Worm (Caenorhabditis elegans): ENCODE measurements around the gene srxa-1.
A peak's percentile ranks its signal among the peaks of the same experiment; 100 is the strongest.

Gene srxa-1

DNA sequence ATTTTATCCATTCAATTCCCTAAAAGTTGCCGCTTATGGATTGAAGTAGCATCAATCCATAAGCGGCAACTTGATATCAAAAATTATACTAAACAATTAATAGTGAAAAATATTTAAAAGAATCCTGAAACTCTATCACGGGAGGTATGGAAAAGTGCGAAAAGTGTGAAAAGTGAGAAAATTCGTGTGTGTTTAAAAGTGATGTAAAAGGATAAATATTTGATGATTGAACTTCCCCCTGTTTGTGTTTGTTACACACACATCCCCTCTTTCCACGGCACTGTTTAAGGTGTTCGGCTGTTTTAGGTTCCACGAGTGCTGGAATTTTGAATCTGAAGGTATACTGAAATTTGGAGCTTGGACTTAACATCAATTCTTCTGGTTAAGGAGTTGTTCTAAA lies 16.1 kb downstream of the srxa-1 start:
- TF ChIP-seq cey-2 (tag; optimal IDR thresholded peaks at IDR 0.05; ENCODE audit: borderline replicate concordance, insufficient read depth) (no peak), pha-4 (GFP tag; IDR thresholded peaks at IDR 0.05) (no peak), pha-4 (tag; optimal IDR thresholded peaks at IDR 0.05) (peak; percentile 57), Y105C5A.15 (GFP tag; IDR thresholded peaks at IDR 0.05) (no peak), spr-3 (GFP tag; optimal IDR thresholded peaks at IDR 0.05) (no peak), F26F4.8 (GFP tag; conservative IDR thresholded peaks at IDR 0.05) (no peak)

DNA sequence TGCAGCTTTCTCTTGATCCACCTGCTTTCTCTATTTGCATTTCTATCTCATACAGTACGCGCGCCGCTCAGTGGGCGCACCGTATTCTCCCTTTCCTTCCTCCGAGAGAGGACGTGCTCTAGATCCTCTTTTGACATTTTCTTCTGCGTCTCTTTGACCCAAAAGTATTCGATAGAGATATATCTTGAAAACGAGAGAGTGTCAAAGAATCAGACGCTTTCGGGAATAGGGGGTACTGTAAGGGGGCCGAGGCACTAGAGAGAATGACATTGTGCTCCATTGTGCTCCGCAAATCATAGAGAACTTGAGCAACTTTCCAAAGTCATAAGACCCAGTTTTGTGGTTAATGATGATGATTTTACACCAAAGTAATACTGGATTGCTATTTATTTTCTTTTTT lies 17.2 kb downstream of the srxa-1 start:
- no peak for TF ChIP-seq egl-43 (GFP tag; IDR thresholded peaks at IDR 0.05)
- no peak for TF ChIP-seq hlh-11 (tag; optimal IDR thresholded peaks at IDR 0.05)
- TF ChIP-seq nhr-28 (tag; optimal IDR thresholded peaks at IDR 0.05) = peak; percentile 6
- no peak for TF ChIP-seq pqm-1 (tag; optimal IDR thresholded peaks at IDR 0.05)
- TF ChIP-seq daf-16 (GFP tag; optimal IDR thresholded peaks at IDR 0.05) = no peak
- TF ChIP-seq daf-16 (tag; optimal IDR thresholded peaks at IDR 0.05) = no peak
- no peak for TF ChIP-seq pha-4 (GFP tag; IDR thresholded peaks at IDR 0.05)
- TF ChIP-seq pha-4 (tag; optimal IDR thresholded peaks at IDR 0.05) = peak; percentile 100
- no peak for TF ChIP-seq nhr-25 (tag; optimal IDR thresholded peaks at IDR 0.05; ENCODE audit: borderline replicate concordance, insufficient read depth)

DNA sequence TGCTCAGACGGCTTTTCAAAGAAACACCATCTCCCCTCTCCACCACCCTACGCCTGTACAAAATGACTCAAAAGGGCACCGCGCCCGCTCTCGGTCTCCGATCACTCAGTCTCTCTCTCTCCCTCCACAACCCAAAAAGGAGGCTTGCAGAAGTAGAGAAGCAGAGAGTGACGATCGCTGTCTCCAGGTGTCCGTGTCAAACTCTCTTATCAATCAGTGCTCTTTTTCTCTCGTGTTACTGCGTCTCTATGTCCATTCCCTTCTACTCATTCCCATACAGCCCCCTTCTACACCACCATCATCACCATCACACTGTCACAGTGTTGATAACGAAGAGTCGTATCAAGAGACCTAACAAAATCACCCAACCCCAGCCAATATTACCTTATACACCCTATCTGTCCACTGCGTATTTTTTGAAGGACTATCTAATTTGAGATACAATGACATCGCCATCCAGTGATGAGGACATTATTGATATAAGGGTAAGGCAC lies 20.8 kb downstream of the srxa-1 start, which contains the start of gene pha-4:
Gene pha-4, plus strand, starts transcription at position 444 of the 494 bp plus-strand sequence.
- no peak for TF ChIP-seq pha-4 (GFP tag; IDR thresholded peaks at IDR 0.05)
- peak; percentile 95 for TF ChIP-seq pha-4 (tag; optimal IDR thresholded peaks at IDR 0.05)
- TF ChIP-seq ZK337.2 (GFP tag; IDR thresholded peaks at IDR 0.05) = no peak
- TF ChIP-seq aha-1 (tag) = peak; percentile 23
- TF ChIP-seq hlh-30 (tag; optimal IDR thresholded peaks at IDR 0.05; ENCODE audit: insufficient read depth) = peak; percentile 54
- TF ChIP-seq tag-97 (GFP tag; IDR thresholded peaks at IDR 0.05) = no peak
- TF ChIP-seq nhr-77 (tag; optimal IDR thresholded peaks at IDR 0.05) = peak; percentile 20
- TF ChIP-seq skn-1 (tag; optimal IDR thresholded peaks at IDR 0.05) = no peak
- no peak for TF ChIP-seq nhr-111 (GFP tag; optimal IDR thresholded peaks at IDR 0.05)
- TF ChIP-seq F26F4.8 (GFP tag; conservative IDR thresholded peaks at IDR 0.05) = no peak
- TF ChIP-seq lin-39 (tag; optimal IDR thresholded peaks at IDR 0.05) = no peak
- TF ChIP-seq lin-29 (GFP tag; IDR thresholded peaks at IDR 0.05) = no peak
- TF ChIP-seq spr-1 (tag; optimal IDR thresholded peaks at IDR 0.05) = no peak
- TF ChIP-seq nhr-6 (tag; optimal IDR thresholded peaks at IDR 0.05) = peak; percentile 65
- no peak for TF ChIP-seq mdl-1 (tag; optimal IDR thresholded peaks at IDR 0.05)
- TF ChIP-seq pqm-1 (tag; optimal IDR thresholded peaks at IDR 0.05) = peak; percentile 59
- no peak for TF ChIP-seq ceh-82 (tag; optimal IDR thresholded peaks at IDR 0.05)
- TF ChIP-seq lin-1 (GFP tag; IDR thresholded peaks at IDR 0.05) = no peak; the same call in 1 of the 2 replicates
- no peak for TF ChIP-seq D1046.2 (GFP tag; IDR thresholded peaks at IDR 0.05)
- TF ChIP-seq dve-1 (tag; optimal IDR thresholded peaks at IDR 0.05; ENCODE audit: insufficient read depth) = peak; percentile 79
- no peak for TF ChIP-seq daf-8 (GFP tag; IDR thresholded peaks at IDR 0.05)
- no peak for TF ChIP-seq zag-1 (tag; optimal IDR thresholded peaks at IDR 0.05)
- no peak for TF ChIP-seq aly-2 (tag; optimal IDR thresholded peaks at IDR 0.05)
- peak; percentile 11; the same call in 1 of the 2 replicates for TF ChIP-seq T26A8.4 (GFP tag; IDR thresholded peaks at IDR 0.05)
- TF ChIP-seq lir-3 (tag; optimal IDR thresholded peaks at IDR 0.05) = no peak
- no peak for TF ChIP-seq ZK546.5 (tag; optimal IDR thresholded peaks at IDR 0.05)
- TF ChIP-seq dmd-6 (GFP tag; IDR thresholded peaks at IDR 0.05) = peak; percentile 64; the same call in 1 of the 2 replicates
- no peak for TF ChIP-seq ces-1 (GFP tag; optimal IDR thresholded peaks at IDR 0.05)
- no peak for TF ChIP-seq nhr-237 (tag; optimal IDR thresholded peaks at IDR 0.05)
- TF ChIP-seq mes-2 (tag; optimal IDR thresholded peaks at IDR 0.05; ENCODE audit: poor library complexity, severe bottlenecking) = peak; percentile 59
- no peak for TF ChIP-seq nhr-76 (tag; optimal IDR thresholded peaks at IDR 0.05)
- TF ChIP-seq ceh-20 (GFP tag; IDR thresholded peaks at IDR 0.05) = no peak
- TF ChIP-seq lin-13 (GFP tag; optimal IDR thresholded peaks at IDR 0.05) = no peak
- TF ChIP-seq php-3 (GFP tag; IDR thresholded peaks at IDR 0.05) = peak; percentile 68
- no peak for TF ChIP-seq ztf-11 (tag; optimal IDR thresholded peaks at IDR 0.05)
- TF ChIP-seq F10B5.3 (tag; optimal IDR thresholded peaks at IDR 0.05) = no peak
- no peak for TF ChIP-seq rbr-2 (tag; optimal IDR thresholded peaks at IDR 0.05)
- TF ChIP-seq nhr-28 (tag; optimal IDR thresholded peaks at IDR 0.05) = peak; percentile 31
- TF ChIP-seq hif-1 (tag; optimal IDR thresholded peaks at IDR 0.05) = peak in 1 of 2 experiments; percentile 8

Measured in whole organism, L4 larva.